Fruit fly (Drosophila melanogaster) whole organism: ENCODE results near the gene beta4GalNAcTB.

Experiments
- CG8478 ChIP-seq: fragments of >200 bp; optimal IDR thresholded peaks from 2 replicates; lab custom pipeline; 2018; ENCODE audit warnings: inconsistent platforms
- Dll ChIP-seq: fragments of >200 bp; optimal IDR thresholded peaks from 2 replicates; lab custom pipeline; 2017
- EcR ChIP-seq, 2 experiments: fragments of >200 bp; optimal IDR thresholded peaks; 2 replicates each; lab custom pipeline; 2017; ENCODE audit warnings: missing biosample characterization in 2 of 2, missing genetic modification characterization in 2 of 2, missing genetic modification reagents in 2 of 2
- pan ChIP-seq: fragments of >200 bp; optimal IDR thresholded peaks from 2 replicates; lab custom pipeline; 2017
- psq ChIP-seq: fragments of >200 bp; optimal IDR thresholded peaks from 2 replicates; lab custom pipeline; 2017
- usp ChIP-seq: fragments of >200 bp; optimal IDR thresholded peaks from 2 replicates; lab custom pipeline; 2017; ENCODE audit warnings: missing biosample characterization, missing genetic modification characterization, mixed read lengths

Gene beta4GalNAcTB

dm6 chr3R:29050756-29051155 lies 16.9 kb upstream of the beta4GalNAcTB start, which contains the start of gene CG11841:
Gene CG11841, plus strand, starts transcription at chr3R:29051056.
- TF ChIP-seq CG8478 (lab: Kevin White, UChicago) (no peak), psq (lab: Kevin White, UChicago) (no peak), usp (GFP tag; lab: Kevin White, UChicago) (no peak), Dll (lab: Kevin White, UChicago) (no peak), pan (lab: Kevin White, UChicago) (no peak), EcR (GFP tag; optimal IDR thresholded peaks at IDR 0.05; lab: Kevin White, UChicago) (no peak)

- TF ChIP-seq EcR (GFP tag; optimal IDR thresholded peaks at IDR 0.05; lab: Kevin White, UChicago): no peak
- no peak for TF ChIP-seq pan (lab: Kevin White, UChicago)
- TF ChIP-seq usp (GFP tag; lab: Kevin White, UChicago): no peak
- TF ChIP-seq psq (lab: Kevin White, UChicago): no peak
- TF ChIP-seq Dll (lab: Kevin White, UChicago): no peak
- no peak for TF ChIP-seq CG8478 (lab: Kevin White, UChicago)
Measured at dm6 chr3R:29049055-29049722, 15.4 kb upstream of the beta4GalNAcTB start, which contains the start of gene CG11837. Gene CG11837, plus strand, starts transcription at chr3R:29049493.

- no peak for TF ChIP-seq pan (lab: Kevin White, UChicago)
- no peak for TF ChIP-seq EcR (GFP tag; optimal IDR thresholded peaks at IDR 0.05; lab: Kevin White, UChicago)
- TF ChIP-seq usp (GFP tag; lab: Kevin White, UChicago): no peak
- TF ChIP-seq Dll (lab: Kevin White, UChicago): no peak
- no peak for TF ChIP-seq psq (lab: Kevin White, UChicago)
- TF ChIP-seq CG8478 (lab: Kevin White, UChicago): no peak
Measured at dm6 chr3R:29040526-29041195, 6.9 kb upstream of the beta4GalNAcTB start.

- TF ChIP-seq usp (GFP tag; lab: Kevin White, UChicago) (no peak), CG8478 (lab: Kevin White, UChicago) (no peak), pan (lab: Kevin White, UChicago) (no peak), EcR (GFP tag; optimal IDR thresholded peaks at IDR 0.05; lab: Kevin White, UChicago) (no peak), Dll (lab: Kevin White, UChicago) (no peak), psq (lab: Kevin White, UChicago) (no peak)
Measured at dm6 chr3R:29039704-29040430, 6.1 kb upstream of the beta4GalNAcTB start.

dm6 chr3R:29038960-29039581 lies 5.3 kb upstream of the beta4GalNAcTB start, which contains the start of the genes Slu7 and Pkc98E:
Gene Slu7, minus strand, starts transcription at chr3R:29039071.
Gene Pkc98E, plus strand, starts transcription at chr3R:29039156.
- TF ChIP-seq psq (lab: Kevin White, UChicago): no peak
- peak; percentile 46 for TF ChIP-seq CG8478 (lab: Kevin White, UChicago)

dm6 chr3R:29032542-29032941 lies 1.3 kb downstream of the beta4GalNAcTB start, which contains the start of gene Ssl2:
Gene Ssl2, minus strand, starts transcription at chr3R:29032642.
- TF ChIP-seq CG8478 (lab: Kevin White, UChicago) (no peak), Dll (lab: Kevin White, UChicago) (no peak), pan (lab: Kevin White, UChicago) (no peak), EcR (GFP tag; optimal IDR thresholded peaks at IDR 0.05; lab: Kevin White, UChicago) (no peak), usp (GFP tag; lab: Kevin White, UChicago) (no peak), psq (lab: Kevin White, UChicago) (no peak)

dm6 chr3R:29027122-29027521 lies 6.7 kb downstream of the beta4GalNAcTB start, which contains the start of the genes eIF4E6 and CG1951:
Gene eIF4E6, minus strand, starts transcription at chr3R:29027174.
Gene CG1951, plus strand, starts transcription at chr3R:29027236.
- TF ChIP-seq usp (GFP tag; lab: Kevin White, UChicago) (no peak), pan (lab: Kevin White, UChicago) (no peak), Dll (lab: Kevin White, UChicago) (no peak), CG8478 (lab: Kevin White, UChicago) (no peak), psq (lab: Kevin White, UChicago) (no peak), EcR (GFP tag; optimal IDR thresholded peaks at IDR 0.05; lab: Kevin White, UChicago) (no peak)

- TF ChIP-seq usp (GFP tag; lab: Kevin White, UChicago) (no peak), EcR (GFP tag; optimal IDR thresholded peaks at IDR 0.05; lab: Kevin White, UChicago) (no peak)
Measured at dm6 chr3R:29024671-29025070, 9.1 kb downstream of the beta4GalNAcTB start, which contains the start of gene CG14518. Gene CG14518, plus strand, starts transcription at chr3R:29024971.

- TF ChIP-seq usp (GFP tag; lab: Kevin White, UChicago): no peak
- no peak for TF ChIP-seq CG8478 (lab: Kevin White, UChicago)
- TF ChIP-seq pan (lab: Kevin White, UChicago): no peak
- TF ChIP-seq Dll (lab: Kevin White, UChicago): no peak
- TF ChIP-seq EcR (GFP tag; optimal IDR thresholded peaks at IDR 0.05; lab: Kevin White, UChicago): no peak
- no peak for TF ChIP-seq psq (lab: Kevin White, UChicago)
Measured at dm6 chr3R:29020366-29020765, 13.4 kb downstream of the beta4GalNAcTB start, which contains the start of gene wat. Gene wat, minus strand, starts transcription at chr3R:29020406.

dm6 chr3R:29011144-29011543 lies 22.7 kb downstream of the beta4GalNAcTB start:
- no peak for TF ChIP-seq usp (GFP tag; lab: Kevin White, UChicago)
- TF ChIP-seq EcR (GFP tag; optimal IDR thresholded peaks at IDR 0.05; lab: Kevin White, UChicago): no peak
- TF ChIP-seq Dll (lab: Kevin White, UChicago): no peak
- no peak for TF ChIP-seq pan (lab: Kevin White, UChicago)
- TF ChIP-seq psq (lab: Kevin White, UChicago): no peak
- TF ChIP-seq CG8478 (lab: Kevin White, UChicago): no peak
